Worm (Caenorhabditis elegans) whole organism, L1 larva: ENCODE measurements around the gene nspd-9.
A peak's percentile ranks its signal among the peaks of the same experiment; 100 is the strongest.

ENCODE experiments used
- C04F5.9 ChIP-seq: sonication (generic microtip); optimal IDR thresholded peaks from 2 replicates; lab custom pipeline; 2016; ENCODE audit warnings: missing genetic modification characterization, missing compliant biosample characterization
- C16A3.4 ChIP-seq: fragments of 150-350 bp; optimal IDR thresholded peaks from 2 replicates; lab custom pipeline; 2014; ENCODE audit warnings: missing biosample characterization, missing genetic modification characterization
- alr-1 ChIP-seq: fragments of 200-800 bp; sonication (Bioruptor generic); optimal IDR thresholded peaks from 2 replicates; lab custom pipeline; 2018; ENCODE audit warnings: borderline replicate concordance, mild to moderate bottlenecking, missing genetic modification characterization, missing compliant biosample characterization
- ceh-82 ChIP-seq, 3 experiments: fragments of 150-350 bp in 1 of 3; sonication (generic microtip) in 2 of 3; optimal IDR thresholded peaks; 2 replicates each; lab custom pipeline; 2014 to 2017; ENCODE audit warnings: missing biosample characterization in 3 of 3, missing genetic modification characterization in 3 of 3
- ceh-88 ChIP-seq: fragments of 200-800 bp; sonication (Bioruptor generic); IDR thresholded peaks from 2 replicates; pipeline ENCODE4 v1.3.6; 2022; ENCODE audit warnings: missing genetic modification characterization, missing compliant biosample characterization
- ces-1 ChIP-seq: fragments of 150-350 bp; optimal IDR thresholded peaks from 2 replicates; lab custom pipeline; 2014; ENCODE audit warnings: missing biosample characterization, missing genetic modification reagents, missing genetic modification characterization
- dpl-1 ChIP-seq, 3 experiments: fragments of 150-350 bp in 2 of 3; sonication (generic microtip) in 1 of 3; optimal IDR thresholded peaks; 2 replicates each; lab custom pipeline; 2014 to 2017; ENCODE audit warnings: missing biosample characterization in 3 of 3, missing genetic modification characterization in 3 of 3, missing genetic modification reagents in 3 of 3
- dsc-1 ChIP-seq: sonication (generic microtip); optimal IDR thresholded peaks from 2 replicates; lab custom pipeline; 2016; ENCODE audit warnings: mild to moderate bottlenecking, missing genetic modification characterization, missing compliant biosample characterization
- efl-1 ChIP-seq, 4 experiments: fragments of 150-350 bp; optimal IDR thresholded peaks in 3 of 4; peaks in 1 of 4; 1 replicate in 1 of 4; 2 replicates in 3 of 4; lab custom pipeline; 2014; ENCODE audit warnings: missing biosample characterization in 2 of 4, missing genetic modification characterization in 2 of 4, missing genetic modification reagents in 2 of 4
- egl-13 ChIP-seq: sonication (generic microtip); optimal IDR thresholded peaks from 2 replicates; lab custom pipeline; 2016; ENCODE audit warnings: missing genotype, missing genetic modification reagents, missing genetic modification characterization, missing compliant biosample characterization
- elt-2 ChIP-seq: sonication (generic microtip); optimal IDR thresholded peaks from 2 replicates; lab custom pipeline; 2016; ENCODE audit warnings: missing genetic modification characterization, mild to moderate bottlenecking, inconsistent platforms, missing compliant biosample characterization, missing genetic modification reagents
- elt-3 ChIP-seq, 6 experiments: fragments of 150-350 bp in 1 of 6; sonication (generic microtip); optimal IDR thresholded peaks; 2 replicates each; lab custom pipeline; 2017 to 2018; ENCODE audit warnings: missing biosample characterization in 6 of 6, missing genetic modification characterization in 6 of 6, inconsistent platforms in 1 of 6
- ets-5 ChIP-seq: fragments of 200-800 bp; sonication (Bioruptor generic); IDR thresholded peaks from 2 replicates; pipeline ENCODE4 v1.3.6; 2022; ENCODE audit warnings: missing genetic modification characterization, missing compliant biosample characterization
- fkh-10 ChIP-seq: sonication (generic microtip); optimal IDR thresholded peaks from 2 replicates; lab custom pipeline; 2017; ENCODE audit warnings: missing biosample characterization, missing genetic modification reagents, missing genetic modification characterization
- fos-1 ChIP-seq: fragments of 150-350 bp; optimal IDR thresholded peaks from 2 replicates; lab custom pipeline; 2014; ENCODE audit warnings: missing biosample characterization, missing genetic modification characterization
- grh-1 ChIP-seq: fragments of 200-800 bp; sonication (Bioruptor generic); IDR thresholded peaks from 2 replicates; pipeline ENCODE4 v1.3.6; 2022; ENCODE audit warnings: missing genetic modification reagents, missing genetic modification characterization, missing compliant biosample characterization
- hlh-17 ChIP-seq: fragments of 200-800 bp; sonication (Bioruptor generic); optimal IDR thresholded peaks from 2 replicates; lab custom pipeline; 2018; ENCODE audit warnings: missing genetic modification characterization, mild to moderate bottlenecking, missing compliant biosample characterization, moderate library complexity, borderline replicate concordance
- isw-1 ChIP-seq: fragments of 200-800 bp; sonication (Bioruptor generic); IDR thresholded peaks from 2 replicates; pipeline ENCODE4 v1.3.6; 2022; ENCODE audit warnings: missing genetic modification characterization, missing compliant biosample characterization
- jun-1 ChIP-seq: fragments of 150-350 bp; optimal IDR thresholded peaks from 2 replicates; lab custom pipeline; 2014; ENCODE audit warnings: missing biosample characterization, missing genetic modification reagents, missing genetic modification characterization
- lin-13 ChIP-seq: fragments of 150-350 bp; optimal IDR thresholded peaks from 2 replicates; lab custom pipeline; 2014; ENCODE audit warnings: missing biosample characterization, missing genetic modification reagents, missing genetic modification characterization
- lin-15B ChIP-seq: fragments of 150-350 bp; sonication (generic microtip); optimal IDR thresholded peaks from 3 replicates; lab custom pipeline; 2014; ENCODE audit warnings: missing biosample characterization, missing genetic modification characterization
- lin-35 ChIP-seq, 2 experiments: fragments of 150-350 bp; optimal IDR thresholded peaks; 2 replicates each; lab custom pipeline; 2014; ENCODE audit warnings: missing biosample characterization in 2 of 2, missing genetic modification characterization in 2 of 2, missing genetic modification reagents in 2 of 2
- lin-39 ChIP-seq: fragments of 150-350 bp; optimal IDR thresholded peaks from 2 replicates; lab custom pipeline; 2014; ENCODE audit warnings: missing biosample characterization, missing genetic modification reagents, missing genetic modification characterization
- lsy-2 ChIP-seq, 2 experiments: fragments of 150-350 bp; optimal IDR thresholded peaks; 2 replicates each; lab custom pipeline; 2014; ENCODE audit warnings: missing biosample characterization in 2 of 2, missing genetic modification characterization in 2 of 2
- mdl-1 ChIP-seq, 2 experiments: fragments of 150-350 bp; optimal IDR thresholded peaks; 2 replicates each; lab custom pipeline; 2014 to 2017; ENCODE audit warnings: missing biosample characterization in 2 of 2, missing genetic modification characterization in 2 of 2, inconsistent platforms in 1 of 2
- mef-2 ChIP-seq: fragments of 150-350 bp; optimal IDR thresholded peaks from 2 replicates; lab custom pipeline; 2014; ENCODE audit warnings: missing biosample characterization, missing genetic modification characterization
- nhr-19 ChIP-seq: fragments of 200-800 bp; sonication (Bioruptor generic); conservative IDR thresholded peaks from 2 replicates; pipeline ENCODE4 v1.3.6; 2022; ENCODE audit warnings: missing genetic modification characterization, missing compliant biosample characterization
- nhr-237 ChIP-seq: fragments of 150-350 bp; optimal IDR thresholded peaks from 2 replicates; lab custom pipeline; 2014; ENCODE audit warnings: missing biosample characterization, missing genetic modification characterization
- nhr-47 ChIP-seq: sonication (generic microtip); optimal IDR thresholded peaks from 2 replicates; lab custom pipeline; 2016; ENCODE audit warnings: mild to moderate bottlenecking, missing genetic modification characterization, moderate library complexity, missing compliant biosample characterization
- nhr-77 ChIP-seq: fragments of 150-350 bp; optimal IDR thresholded peaks from 2 replicates; lab custom pipeline; 2014; ENCODE audit warnings: missing biosample characterization, missing genetic modification characterization
- pag-3 ChIP-seq: sonication (generic microtip); optimal IDR thresholded peaks from 2 replicates; lab custom pipeline; 2017; ENCODE audit warnings: missing genetic modification characterization, mild to moderate bottlenecking, missing compliant biosample characterization, antibody characterized with exemption, borderline replicate concordance; ENCODE audit not compliant: insufficient read depth
- pax-3 ChIP-seq: fragments of 200-800 bp; sonication (Bioruptor generic); optimal IDR thresholded peaks from 2 replicates; lab custom pipeline; 2018; ENCODE audit warnings: mild to moderate bottlenecking, missing genetic modification characterization, moderate library complexity, missing compliant biosample characterization
- pqm-1 ChIP-seq: sonication (generic microtip); optimal IDR thresholded peaks from 3 replicates; lab custom pipeline; 2017; ENCODE audit warnings: missing biosample characterization, missing genetic modification characterization
- rnt-1 ChIP-seq: sonication (generic microtip); optimal IDR thresholded peaks from 2 replicates; lab custom pipeline; 2016; ENCODE audit warnings: mild to moderate bottlenecking, missing genetic modification characterization, moderate library complexity, missing compliant biosample characterization
- snu-23 ChIP-seq: sonication (generic microtip); optimal IDR thresholded peaks from 2 replicates; lab custom pipeline; 2016; ENCODE audit warnings: missing genetic modification characterization, missing compliant biosample characterization
- sptf-1 ChIP-seq: fragments of 150-350 bp; optimal IDR thresholded peaks from 2 replicates; lab custom pipeline; 2014; ENCODE audit warnings: missing biosample characterization, missing genetic modification characterization
- swsn-7 ChIP-seq: sonication (generic microtip); optimal IDR thresholded peaks from 2 replicates; lab custom pipeline; 2016; ENCODE audit warnings: missing genetic modification characterization, missing compliant biosample characterization
- tbx-2 ChIP-seq: sonication (generic microtip); optimal IDR thresholded peaks from 2 replicates; lab custom pipeline; 2016; ENCODE audit warnings: missing genetic modification characterization, missing compliant biosample characterization
- tlp-1 ChIP-seq: fragments of 150-350 bp; optimal IDR thresholded peaks from 2 replicates; lab custom pipeline; 2014; ENCODE audit warnings: missing biosample characterization, missing genetic modification characterization
- unc-130 ChIP-seq: fragments of 150-350 bp; optimal IDR thresholded peaks from 2 replicates; lab custom pipeline; 2017; ENCODE audit warnings: missing biosample characterization, missing genetic modification characterization, inconsistent platforms
- unc-86 ChIP-seq: sonication (generic microtip); optimal IDR thresholded peaks from 2 replicates; lab custom pipeline; 2016; ENCODE audit warnings: missing genetic modification characterization, missing compliant biosample characterization
- unc-98 ChIP-seq: fragments of 200-800 bp; sonication (Bioruptor generic); IDR thresholded peaks from 2 replicates; pipeline ENCODE4 v1.3.6; 2022; ENCODE audit warnings: missing genetic modification characterization, missing compliant biosample characterization
- zag-1 ChIP-seq: fragments of 150-350 bp; optimal IDR thresholded peaks from 2 replicates; lab custom pipeline; 2014; ENCODE audit warnings: missing biosample characterization, missing genetic modification characterization
- ztf-4 ChIP-seq: fragments of 150-350 bp; optimal IDR thresholded peaks from 2 replicates; lab custom pipeline; 2014; ENCODE audit warnings: missing biosample characterization, missing genetic modification characterization

nspd-9 gene

DNA sequence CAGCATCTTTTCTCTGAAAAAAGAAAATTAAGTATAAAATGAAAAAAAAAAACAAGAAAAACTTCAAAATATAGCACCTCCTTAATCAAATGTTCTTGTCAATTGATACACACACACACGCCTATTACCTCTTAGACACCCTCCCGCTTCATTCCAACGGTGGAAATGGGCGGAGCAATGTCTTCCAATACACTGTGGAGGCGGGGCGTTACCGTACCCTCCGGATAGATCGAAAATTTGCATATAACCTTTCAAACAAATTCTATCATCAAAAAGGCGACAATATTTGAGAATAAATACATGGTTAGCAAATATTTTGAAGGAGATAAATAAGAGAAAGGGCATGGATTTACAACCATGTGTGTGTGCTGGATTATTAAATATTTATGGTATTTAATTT is 22.0 kb downstream of the nspd-9 start:
- TF ChIP-seq lsy-2 (tag; optimal IDR thresholded peaks at IDR 0.05; lab: Kevin White, UChicago), result peak in 1 of 2 experiments; percentile 51
- TF ChIP-seq lin-13 (GFP tag; lab: Kevin White, UChicago), result no peak

DNA sequence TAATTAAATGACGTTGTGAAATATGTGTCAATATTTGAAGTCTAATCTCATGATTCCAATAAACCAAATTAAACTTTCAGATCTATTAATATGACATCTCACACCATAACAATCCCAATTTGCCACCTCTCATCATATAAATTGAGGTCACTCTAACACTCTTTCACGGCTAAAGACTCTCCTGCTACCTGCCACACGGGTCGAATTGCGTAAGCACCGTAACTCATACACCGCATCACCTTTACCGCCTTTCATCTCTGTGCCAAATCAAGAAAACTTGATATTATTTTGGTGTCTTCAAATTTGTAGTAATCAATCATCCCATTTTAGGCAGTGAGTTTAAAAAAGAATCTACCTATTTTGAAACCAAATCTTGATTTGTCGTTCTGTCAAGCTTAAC is 23.8 kb downstream of the nspd-9 start:
- TF ChIP-seq ztf-4 (no peak), unc-86 (tag; lab: Kevin White, UChicago) (no peak), dpl-1 (GFP tag; optimal IDR thresholded peaks at IDR 0.05; lab: Kevin White, UChicago) (no peak), lin-35 (GFP tag; optimal IDR thresholded peaks at IDR 0.05; lab: Kevin White, UChicago) (no peak), swsn-7 (no peak), nhr-47 (no peak), hlh-17 (no peak), lin-39 (tag; lab: Kevin White, UChicago) (no peak), C16A3.4 (tag; lab: Kevin White, UChicago) (no peak)

ce11 chrIII:4802707-4803106 is 27.4 kb downstream of the nspd-9 start, which contains the start of gene metl-5:
TSS of gene metl-5 (plus strand) at chrIII:4803007.
- TF ChIP-seq dsc-1 (tag; lab: Kevin White, UChicago) (no peak), sptf-1 (tag; lab: Kevin White, UChicago) (no peak), isw-1 (GFP tag; lab: Robert Waterston, UW) (no peak), pqm-1 (tag; lab: Kevin White, UChicago) (no peak), C04F5.9 (no peak), lin-15B (no peak), tlp-1 (no peak), alr-1 (tag; lab: Kevin White, UChicago) (no peak), ceh-82 (tag; optimal IDR thresholded peaks at IDR 0.05; lab: Kevin White, UChicago) (no peak)

ce11 chrIII:4796536-4796935 is 33.6 kb downstream of the nspd-9 start, which contains the start of gene tag-325:
TSS of gene tag-325 (plus strand) at chrIII:4796836.
- TF ChIP-seq jun-1 (tag; lab: Kevin White, UChicago) (no peak), tlp-1 (no peak), pqm-1 (tag; lab: Kevin White, UChicago) (no peak), ceh-88 (GFP tag; lab: Robert Waterston, UW) (no peak), elt-3 (tag; optimal IDR thresholded peaks at IDR 0.05; lab: Kevin White, UChicago) (peak in 1 of 6 experiments; percentile 49), pag-3 (tag; lab: Kevin White, UChicago) (no peak), tbx-2 (tag; lab: Kevin White, UChicago) (no peak), pax-3 (tag; lab: Kevin White, UChicago) (no peak), dsc-1 (tag; lab: Kevin White, UChicago) (no peak), ces-1 (GFP tag; lab: Kevin White, UChicago) (no peak), ztf-4 (no peak), efl-1 (optimal IDR thresholded peaks at IDR 0.05; lab: Kevin White, UChicago) (no peak), efl-1 (GFP tag; optimal IDR thresholded peaks at IDR 0.05 in 1 of 2; lab: Kevin White, UChicago) (peak in 1 of 2 experiments; percentile 58), mdl-1 (tag; optimal IDR thresholded peaks at IDR 0.05; lab: Kevin White, UChicago) (no peak)
- TF ChIP-seq, all 84 proteins: peak for 2

ce11 chrIII:4796039-4796438 is 34.1 kb downstream of the nspd-9 start:
- TF ChIP-seq C16A3.4 (tag; lab: Kevin White, UChicago), result peak; percentile 62
- no peak for TF ChIP-seq pqm-1 (tag; lab: Kevin White, UChicago)
- no peak for TF ChIP-seq ets-5
- peak; percentile 67 for TF ChIP-seq nhr-77 (tag; lab: Kevin White, UChicago)
- no peak for TF ChIP-seq lin-13 (GFP tag; lab: Kevin White, UChicago)
- no peak for TF ChIP-seq tlp-1
- no peak for TF ChIP-seq zag-1 (tag; lab: Kevin White, UChicago)
- TF ChIP-seq unc-98 (GFP tag; lab: Robert Waterston, UW), result no peak
- no peak for TF ChIP-seq unc-130 (tag; lab: Kevin White, UChicago)
- TF ChIP-seq grh-1, result no peak
- TF ChIP-seq nhr-237 (tag; lab: Kevin White, UChicago), result peak; percentile 5
- peak; percentile 53 to 79 for TF ChIP-seq lin-35 (GFP tag; optimal IDR thresholded peaks at IDR 0.05; lab: Kevin White, UChicago)
- TF ChIP-seq fos-1 (tag; lab: Kevin White, UChicago), result peak; percentile 99
- TF ChIP-seq dsc-1 (tag; lab: Kevin White, UChicago), result no peak
- no peak for TF ChIP-seq elt-2 (tag; lab: Kevin White, UChicago)
- TF ChIP-seq unc-86 (tag; lab: Kevin White, UChicago), result no peak
- peak; percentile 15 for TF ChIP-seq C04F5.9
- peak; percentile 72 for TF ChIP-seq snu-23 (GFP tag; lab: Kevin White, UChicago)
- TF ChIP-seq fkh-10 (GFP tag; lab: Kevin White, UChicago), result no peak
- no peak for TF ChIP-seq mef-2 (tag; lab: Kevin White, UChicago)
- TF ChIP-seq egl-13 (tag; lab: Kevin White, UChicago), result no peak
- peak; percentile 42; the same call in 1 of the 2 replicates for TF ChIP-seq nhr-19 (GFP tag; lab: Robert Waterston, UW)
- peak; percentile 44 for TF ChIP-seq rnt-1 (tag; lab: Kevin White, UChicago)
